Fruit fly (Drosophila melanogaster) whole organism, pupa: ENCODE results near the gene Patsas.
A peak's percentile ranks its signal among the peaks of the same experiment; 100 is the strongest.

Experiments used
- CG10348 ChIP-seq: fragments of 200-800 bp; sonication (Bioruptor generic); IDR thresholded peaks from 2 replicates; pipeline ENCODE4 v1.3.6; 2022; ENCODE audit warnings: missing biosample characterization, missing genetic modification characterization
- CG12605 ChIP-seq: fragments of 200-800 bp; sonication (Bioruptor generic); IDR thresholded peaks from 2 replicates; pipeline ENCODE4 v1.3.6; 2022; ENCODE audit warnings: missing biosample characterization, missing genetic modification characterization
- CG13204 ChIP-seq: fragments of 200-800 bp; sonication (Bioruptor generic); optimal IDR thresholded peaks from 2 replicates; lab custom pipeline; 2018; ENCODE audit warnings: missing biosample characterization, mild to moderate bottlenecking, missing genetic modification characterization, moderate library complexity
- CG14655 ChIP-seq: fragments of 200-800 bp; sonication (Bioruptor generic); optimal IDR thresholded peaks from 3 replicates; lab custom pipeline; 2017; ENCODE audit warnings: mild to moderate bottlenecking, missing biosample characterization, missing genetic modification reagents, missing genetic modification characterization
- CG15710 ChIP-seq: fragments of 200-800 bp; sonication (Bioruptor generic); optimal IDR thresholded peaks from 2 replicates; lab custom pipeline; 2018; ENCODE audit warnings: missing biosample characterization, mild to moderate bottlenecking, missing genetic modification characterization, moderate library complexity
- CG17806 ChIP-seq: fragments of 200-800 bp; sonication (Bioruptor generic); optimal IDR thresholded peaks from 2 replicates; lab custom pipeline; 2018; ENCODE audit warnings: missing biosample characterization, mild to moderate bottlenecking, missing genetic modification characterization, moderate library complexity
- CG32121 ChIP-seq: fragments of 200-800 bp; sonication (Bioruptor generic); IDR thresholded peaks from 2 replicates; pipeline ENCODE4 v1.3.6; 2022; ENCODE audit warnings: missing biosample characterization, missing genetic modification characterization
- CG34367 ChIP-seq: fragments of 200-800 bp; sonication (Bioruptor generic); optimal IDR thresholded peaks from 2 replicates; lab custom pipeline; 2018; ENCODE audit warnings: missing biosample characterization, mild to moderate bottlenecking, missing genetic modification characterization
- CG4496 ChIP-seq: fragments of 200-800 bp; sonication (Bioruptor generic); IDR thresholded peaks from 3 replicates; pipeline ENCODE4 v1.3.6; 2022; ENCODE audit warnings: missing biosample characterization, missing genetic modification characterization
- CG8159 ChIP-seq: fragments of 200-800 bp; sonication (Bioruptor generic); optimal IDR thresholded peaks from 3 replicates; lab custom pipeline; 2018; ENCODE audit warnings: missing biosample characterization, mild to moderate bottlenecking, missing genetic modification characterization, moderate library complexity
- CG8301 ChIP-seq: fragments of 200-800 bp; sonication (Bioruptor generic); optimal IDR thresholded peaks from 2 replicates; lab custom pipeline; 2018; ENCODE audit warnings: missing biosample characterization, mild to moderate bottlenecking, missing genetic modification characterization
- CG9948 ChIP-seq: fragments of 200-800 bp; sonication (Bioruptor generic); optimal IDR thresholded peaks from 2 replicates; lab custom pipeline; 2018; ENCODE audit warnings: missing biosample characterization, mild to moderate bottlenecking, missing genetic modification characterization, moderate library complexity
- D1 ChIP-seq: fragments of 200-800 bp; sonication (Bioruptor generic); optimal IDR thresholded peaks from 2 replicates; lab custom pipeline; 2018; ENCODE audit warnings: missing biosample characterization, mild to moderate bottlenecking, missing genetic modification characterization, moderate library complexity
- EcR ChIP-seq: fragments of 200-800 bp; sonication (Bioruptor generic); optimal IDR thresholded peaks from 3 replicates; lab custom pipeline; 2019; ENCODE audit warnings: missing biosample characterization, missing genetic modification characterization, mild to moderate bottlenecking, moderate library complexity, missing genetic modification reagents
- Ets98B ChIP-seq: fragments of 200-800 bp; sonication (Bioruptor generic); IDR thresholded peaks from 2 replicates; pipeline ENCODE4 v1.3.6; 2022; ENCODE audit warnings: missing biosample characterization, missing genetic modification characterization
- Pif1A ChIP-seq: fragments of 200-800 bp; sonication (Bioruptor generic); optimal IDR thresholded peaks from 3 replicates; lab custom pipeline; 2016; ENCODE audit warnings: missing biosample characterization, missing genetic modification characterization
- Pif1B ChIP-seq: fragments of 200-800 bp; sonication (Bioruptor generic); optimal IDR thresholded peaks from 3 replicates; lab custom pipeline; 2016; ENCODE audit warnings: missing biosample characterization, missing genetic modification characterization
- Snoo ChIP-seq: fragments of 200-800 bp; sonication (Bioruptor generic); optimal IDR thresholded peaks from 3 replicates; lab custom pipeline; 2017; ENCODE audit warnings: missing biosample characterization, mild to moderate bottlenecking, missing genetic modification characterization, inconsistent platforms
- fd96Ca ChIP-seq: fragments of 200-800 bp; sonication (Bioruptor generic); IDR thresholded peaks from 3 replicates; pipeline ENCODE4 v1.3.6; 2022; ENCODE audit warnings: missing biosample characterization, missing genetic modification characterization
- gl ChIP-seq: fragments of 200-800 bp; sonication (Bioruptor generic); optimal IDR thresholded peaks from 2 replicates; lab custom pipeline; 2018; ENCODE audit warnings: missing biosample characterization, mild to moderate bottlenecking, missing genetic modification characterization
- rn ChIP-seq: fragments of 200-800 bp; sonication (Bioruptor generic); IDR thresholded peaks from 2 replicates; pipeline ENCODE4 v1.3.6; 2022; ENCODE audit warnings: missing biosample characterization, missing genetic modification characterization

Patsas gene

dm6 chr2L:12115809-12116208 lies 12.7 kb upstream of the Patsas start:
- no peak for TF ChIP-seq CG34367 (tag; lab: Kevin White, UChicago)
- TF ChIP-seq CG9948 (tag; lab: Kevin White, UChicago) = no peak
- peak; percentile 53 for TF ChIP-seq CG14655 (GFP tag; lab: Kevin White, UChicago)
- TF ChIP-seq CG8301 = peak; percentile 23
- TF ChIP-seq Snoo (tag; lab: Kevin White, UChicago) = no peak

- TF ChIP-seq Snoo (tag; lab: Kevin White, UChicago) = no peak
- TF ChIP-seq CG12605 (GFP tag; lab: Robert Waterston, UW) = no peak
- no peak for TF ChIP-seq CG15710 (tag; lab: Kevin White, UChicago)
- TF ChIP-seq Pif1A (GFP tag; lab: Kevin White, UChicago) = no peak
- no peak for TF ChIP-seq Pif1B (GFP tag; lab: Kevin White, UChicago)
- TF ChIP-seq CG14655 (GFP tag; lab: Kevin White, UChicago) = no peak
- no peak for TF ChIP-seq CG32121 (GFP tag; lab: Robert Waterston, UW)
- no peak for TF ChIP-seq CG8301
- no peak for TF ChIP-seq CG17806 (tag; lab: Kevin White, UChicago)
- TF ChIP-seq, all 21 proteins: peak for 0
These were observed 11.1 kb upstream of the Patsas start, which contains the start of gene CG17211 for dm6 chr2L:12114159-12114558. TSS of gene CG17211 (plus strand) at chr2L:12114360.

DNA sequence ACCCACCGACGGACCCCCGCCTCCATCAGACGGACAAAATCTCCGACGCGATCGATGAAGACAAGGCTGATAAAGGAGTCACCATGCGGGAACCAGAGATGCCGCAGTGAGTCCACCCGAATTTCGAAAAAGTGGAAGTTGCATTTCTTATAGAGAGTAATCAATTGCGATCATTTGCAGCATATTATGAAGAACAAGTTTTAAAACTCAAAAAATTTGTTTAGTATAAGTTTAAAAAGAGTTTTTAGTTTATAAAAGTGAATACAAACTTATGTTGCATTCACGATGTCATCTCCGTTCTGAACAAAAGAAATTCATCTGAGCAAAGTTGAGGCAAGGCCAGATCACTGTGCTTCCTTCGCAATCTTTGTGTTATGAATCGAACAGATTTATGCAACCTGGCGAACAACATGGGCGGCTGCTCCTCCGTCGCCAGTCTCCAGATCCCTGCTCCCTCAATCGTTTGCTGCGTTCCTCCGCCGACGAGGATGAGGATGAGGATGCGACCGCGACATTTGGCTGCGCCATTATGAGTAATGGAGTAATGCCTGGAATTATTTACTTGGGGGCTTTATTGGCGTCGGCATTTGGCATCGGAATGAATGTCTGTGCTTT lies 10.0 kb upstream of the Patsas start:
- TF ChIP-seq Snoo (tag; lab: Kevin White, UChicago) (peak; percentile 26), CG8159 (tag; lab: Kevin White, UChicago) (peak; percentile 28), CG4496 (GFP tag; lab: Robert Waterston, UW) (no peak), rn (GFP tag; lab: Robert Waterston, UW) (no peak)
- TF ChIP-seq, all 21 proteins: peak for 2

DNA sequence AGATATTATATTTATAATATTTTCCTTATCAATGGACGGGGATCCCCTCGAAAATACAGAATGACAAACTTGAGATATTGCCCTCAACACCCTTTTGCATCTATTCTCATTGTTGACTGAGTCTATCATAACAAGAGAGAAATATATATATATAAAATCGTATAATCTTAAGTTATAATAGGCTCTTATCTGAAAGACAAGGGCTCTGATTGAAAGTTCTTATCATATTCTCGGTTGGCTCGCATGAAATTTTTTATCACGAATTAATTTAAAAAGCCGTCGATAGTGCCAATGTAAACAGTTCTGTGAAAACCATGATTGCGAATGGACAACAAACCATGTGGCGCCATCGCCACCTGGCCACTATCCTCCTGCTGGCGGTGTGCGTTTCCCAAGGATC lies 7.7 kb upstream of the Patsas start, which contains the start of gene Phae2:
Gene Phae2 (plus strand): TSS at position 301 of the 400 bp plus-strand sequence.
- no peak for TF ChIP-seq D1 (tag; lab: Kevin White, UChicago)
- TF ChIP-seq CG4496 (GFP tag; lab: Robert Waterston, UW) = no peak
- no peak for TF ChIP-seq Pif1B (GFP tag; lab: Kevin White, UChicago)
- TF ChIP-seq Ets98B = no peak
- TF ChIP-seq CG8301 = no peak
- no peak for TF ChIP-seq CG34367 (tag; lab: Kevin White, UChicago)
- TF ChIP-seq CG10348 (GFP tag; lab: Robert Waterston, UW) = no peak
- no peak for TF ChIP-seq fd96Ca
- TF ChIP-seq Snoo (tag; lab: Kevin White, UChicago) = no peak
- TF ChIP-seq CG14655 (GFP tag; lab: Kevin White, UChicago) = no peak
- no peak for TF ChIP-seq CG17806 (tag; lab: Kevin White, UChicago)
- no peak for TF ChIP-seq CG15710 (tag; lab: Kevin White, UChicago)
- TF ChIP-seq CG9948 (tag; lab: Kevin White, UChicago) = no peak

dm6 chr2L:12108779-12109564 lies 5.9 kb upstream of the Patsas start, which contains the start of the genes Rab6 and Phae1:
TSS of gene Rab6 (minus strand) at chr2L:12109116.
TSS of gene Phae1 (plus strand) at chr2L:12109417.
- TF ChIP-seq EcR (GFP tag; lab: Kevin White, UChicago) (peak; percentile 90), gl (tag; lab: Kevin White, UChicago) (no peak), CG32121 (GFP tag; lab: Robert Waterston, UW) (no peak), CG8301 (no peak), CG8159 (tag; lab: Kevin White, UChicago) (peak; percentile 2), D1 (tag; lab: Kevin White, UChicago) (no peak), CG14655 (GFP tag; lab: Kevin White, UChicago) (no peak)

DNA sequence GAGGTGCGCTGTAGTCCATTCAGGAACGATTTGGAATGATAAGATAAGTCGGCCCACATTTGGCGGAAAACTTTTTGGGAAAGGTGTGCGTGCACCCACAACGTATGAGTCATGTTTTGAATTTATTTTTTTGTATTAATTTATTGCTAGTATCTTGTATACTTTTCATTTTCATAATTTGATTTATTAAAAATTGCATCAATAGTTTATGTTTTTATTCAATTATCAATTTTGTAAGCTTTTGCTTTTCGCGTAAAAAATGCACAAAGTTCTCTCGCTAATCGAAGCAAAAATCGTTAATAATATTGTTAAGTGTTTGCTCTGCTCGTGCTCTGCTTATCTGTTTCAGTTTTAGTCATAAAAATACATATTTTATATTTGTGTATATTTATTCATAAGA lies 4.0 kb upstream of the Patsas start:
- no peak for TF ChIP-seq CG4496 (GFP tag; lab: Robert Waterston, UW)
- no peak for TF ChIP-seq CG15710 (tag; lab: Kevin White, UChicago)

DNA sequence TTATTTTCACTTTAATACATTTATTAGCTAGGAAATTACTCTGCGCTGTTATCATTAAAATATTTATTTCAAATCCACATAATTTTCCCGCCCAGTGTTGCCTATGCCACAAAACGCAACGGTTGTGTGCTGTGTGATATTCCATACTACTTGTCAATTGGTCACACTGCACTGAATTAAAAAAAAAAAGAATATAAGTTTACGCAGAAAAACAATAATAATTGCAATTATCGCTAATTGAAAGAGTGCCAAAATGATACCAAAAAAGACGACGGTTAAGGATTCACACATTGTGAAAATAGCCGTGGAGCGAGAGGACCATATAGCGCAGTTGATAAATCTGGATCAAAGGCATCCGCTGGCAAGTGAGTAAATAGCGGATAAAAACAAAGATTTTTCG lies 5.4 kb downstream of the Patsas start, which contains the start of gene Ced-12:
Gene Ced-12 (plus strand): TSS at position 141 of the 400 bp plus-strand sequence.
- TF ChIP-seq CG4496 (GFP tag; lab: Robert Waterston, UW) = peak; percentile 52; the same call in 1 of the 3 replicates
- no peak for TF ChIP-seq CG8159 (tag; lab: Kevin White, UChicago)
- no peak; the same call in 1 of the 2 replicates for TF ChIP-seq CG12605 (GFP tag; lab: Robert Waterston, UW)
- TF ChIP-seq EcR (GFP tag; lab: Kevin White, UChicago) = no peak
- TF ChIP-seq rn (GFP tag; lab: Robert Waterston, UW) = 0 out of 2 replicates have a peak, but pooled peaks have one; percentile 16
- no peak for TF ChIP-seq Snoo (tag; lab: Kevin White, UChicago)
- no peak for TF ChIP-seq D1 (tag; lab: Kevin White, UChicago)
- no peak for TF ChIP-seq CG14655 (GFP tag; lab: Kevin White, UChicago)
- no peak for TF ChIP-seq Pif1A (GFP tag; lab: Kevin White, UChicago)
- TF ChIP-seq gl (tag; lab: Kevin White, UChicago) = no peak
- TF ChIP-seq Pif1B (GFP tag; lab: Kevin White, UChicago) = no peak
- TF ChIP-seq CG8301 = no peak
- TF ChIP-seq CG32121 (GFP tag; lab: Robert Waterston, UW) = no peak
- no peak for TF ChIP-seq CG9948 (tag; lab: Kevin White, UChicago)
- no peak for TF ChIP-seq fd96Ca
- TF ChIP-seq CG13204 (GFP tag; lab: Kevin White, UChicago) = no peak
- no peak for TF ChIP-seq CG34367 (tag; lab: Kevin White, UChicago)
- TF ChIP-seq CG17806 (tag; lab: Kevin White, UChicago) = no peak
